Fruit fly (Drosophila melanogaster) whole organism, prepupa: ENCODE data around the gene MED15.

Experiments used
- CG31627 ChIP-seq: fragments of 200-800 bp; sonication (Bioruptor generic); optimal IDR thresholded peaks from 3 replicates; lab custom pipeline; 2016; ENCODE audit warnings: missing biosample characterization, missing genetic modification characterization
- Hr39 ChIP-seq: fragments of 200-800 bp; sonication (Bioruptor generic); optimal IDR thresholded peaks from 2 replicates; lab custom pipeline; 2016; ENCODE audit warnings: missing biosample characterization, missing genetic modification characterization
- OdsH ChIP-seq: fragments of 200-800 bp; sonication (Bioruptor generic); optimal IDR thresholded peaks from 3 replicates; lab custom pipeline; 2016; ENCODE audit warnings: missing biosample characterization, missing genetic modification characterization
- lz ChIP-seq: fragments of 200-800 bp; sonication (Bioruptor generic); optimal IDR thresholded peaks from 3 replicates; lab custom pipeline; 2016; ENCODE audit warnings: missing biosample characterization, missing genetic modification characterization

DNA sequence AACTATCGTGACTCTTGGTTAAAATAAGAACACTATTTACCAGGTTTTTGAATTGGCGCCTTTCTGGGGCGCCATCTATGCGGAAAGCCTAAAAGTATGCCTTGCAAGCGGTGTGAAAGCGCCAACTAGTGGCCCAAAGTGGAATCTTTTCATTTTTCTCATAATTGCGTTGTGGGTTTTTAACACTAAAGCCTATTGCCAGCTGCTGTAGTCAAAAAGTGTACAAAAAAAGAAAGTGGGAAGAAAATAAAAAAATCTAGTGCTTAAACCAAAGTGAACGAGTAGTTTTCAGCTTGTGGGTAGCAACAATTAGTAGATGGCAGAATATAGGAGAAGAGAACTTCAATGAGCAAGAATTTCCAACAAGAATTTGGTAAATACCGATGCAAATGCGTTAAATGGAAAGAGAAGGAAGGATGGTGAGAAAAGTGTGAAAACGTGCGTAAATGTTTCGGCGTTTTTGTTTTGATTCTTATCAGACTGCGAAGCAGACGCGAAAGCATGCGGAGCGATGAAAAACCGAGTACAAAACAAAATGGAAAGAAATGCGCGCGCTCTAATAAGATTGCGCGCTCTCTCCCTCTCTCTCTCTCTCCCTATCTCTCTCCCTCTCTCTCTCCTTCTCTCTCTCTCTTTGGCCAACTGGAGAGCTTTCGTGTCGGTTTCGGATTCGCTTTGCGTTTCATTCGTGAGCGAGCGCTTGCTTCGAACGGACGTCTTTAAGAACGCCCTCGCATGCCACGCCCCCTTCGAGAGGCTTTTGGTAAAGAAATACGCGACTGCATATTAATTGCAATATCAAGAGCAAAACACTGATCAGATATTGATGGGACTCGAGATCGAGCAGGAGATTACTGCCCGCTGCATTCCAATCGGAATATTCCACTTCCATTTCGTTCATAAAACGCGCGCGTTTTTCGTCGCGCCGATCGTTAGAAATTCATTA, 17.6 kb downstream of the MED15 start:
- TF ChIP-seq Hr39 (GFP tag; lab: Kevin White, UChicago), result peak; percentile 74
- peak; percentile 7 for TF ChIP-seq OdsH
- TF ChIP-seq CG31627, result peak; percentile 83
- TF ChIP-seq lz, result peak; percentile 56
